Fruit fly (Drosophila melanogaster) whole organism, adult: ENCODE results near the gene CG12093.

ENCODE experiments used
- CG12768 ChIP-seq: fragments of 200-800 bp; sonication (Bioruptor generic); optimal IDR thresholded peaks from 2 replicates; lab custom pipeline; 2017; ENCODE audit warnings: missing biosample characterization, missing genetic modification characterization, mild to moderate bottlenecking, moderate library complexity, missing genetic modification reagents
- CG14711 ChIP-seq: fragments of 200-800 bp; sonication (Bioruptor generic); optimal IDR thresholded peaks from 2 replicates; lab custom pipeline; 2018; ENCODE audit warnings: missing biosample characterization, mild to moderate bottlenecking, missing genetic modification characterization, moderate library complexity
- CG1620 ChIP-seq: fragments of 200-800 bp; sonication (Bioruptor generic); optimal IDR thresholded peaks from 2 replicates; lab custom pipeline; 2016; ENCODE audit warnings: missing biosample characterization, missing genetic modification characterization
- CG33017 ChIP-seq: fragments of 200-800 bp; sonication (Bioruptor generic); optimal IDR thresholded peaks from 2 replicates; lab custom pipeline; 2018; ENCODE audit warnings: missing biosample characterization, mild to moderate bottlenecking, missing genetic modification characterization, moderate library complexity
- CG7045 ChIP-seq: fragments of 200-800 bp; sonication (Bioruptor generic); optimal IDR thresholded peaks from 2 replicates; lab custom pipeline; 2017; ENCODE audit warnings: missing biosample characterization, mild to moderate bottlenecking, missing genetic modification characterization
- Crg-1 ChIP-seq: fragments of 200-800 bp; sonication (Bioruptor generic); optimal IDR thresholded peaks from 2 replicates; lab custom pipeline; 2016; ENCODE audit warnings: missing biosample characterization, missing genetic modification characterization
- Hr96 ChIP-seq: fragments of 200-800 bp; sonication (Bioruptor generic); optimal IDR thresholded peaks from 2 replicates; lab custom pipeline; 2016; ENCODE audit warnings: missing biosample characterization, missing genetic modification characterization
- Mnt ChIP-seq: fragments of 200-800 bp; sonication (Bioruptor generic); optimal IDR thresholded peaks from 2 replicates; lab custom pipeline; 2016; ENCODE audit warnings: missing biosample characterization, mild to moderate bottlenecking, missing genetic modification characterization
- bab1 ChIP-seq: fragments of 200-800 bp; sonication (Bioruptor generic); optimal IDR thresholded peaks from 3 replicates; lab custom pipeline; 2019; ENCODE audit warnings: missing biosample characterization, mild to moderate bottlenecking, missing genetic modification characterization, moderate library complexity
- kay ChIP-seq: fragments of 200-800 bp; sonication (Bioruptor generic); peaks from one replicate; lab custom pipeline; 2016; ENCODE audit warnings: missing biosample characterization, missing genetic modification characterization, borderline replicate concordance
- ovo ChIP-seq: fragments of 200-800 bp; sonication (Bioruptor generic); optimal IDR thresholded peaks from 2 replicates; lab custom pipeline; 2016; ENCODE audit warnings: missing biosample characterization, missing genetic modification characterization
- pad ChIP-seq: fragments of 200-800 bp; sonication (Bioruptor generic); optimal IDR thresholded peaks from 3 replicates; lab custom pipeline; 2017; ENCODE audit warnings: missing biosample characterization, missing genetic modification characterization, mild to moderate bottlenecking, moderate library complexity, missing genetic modification reagents
- toe ChIP-seq: fragments of 200-800 bp; sonication (Bioruptor generic); optimal IDR thresholded peaks from 2 replicates; lab custom pipeline; 2016; ENCODE audit warnings: missing biosample characterization, missing genetic modification characterization

dm6 chr3L:2809767-2810166, 36.0 kb upstream of the CG12093 start:
- TF ChIP-seq CG33017 (tag; lab: Kevin White, UChicago) = no peak
- TF ChIP-seq CG7045 (GFP tag; lab: Kevin White, UChicago) = no peak
- no peak for TF ChIP-seq CG12768 (GFP tag; lab: Kevin White, UChicago)
- TF ChIP-seq toe = no peak
- no peak for TF ChIP-seq CG14711 (tag; lab: Kevin White, UChicago)
- TF ChIP-seq Mnt (GFP tag; lab: Kevin White, UChicago) = no peak
- no peak for TF ChIP-seq Crg-1 (GFP tag; lab: Kevin White, UChicago)
- TF ChIP-seq bab1 (GFP tag; lab: Kevin White, UChicago) = no peak
- no peak for TF ChIP-seq Hr96
- peak; percentile 45 for TF ChIP-seq kay (GFP tag; lab: Kevin White, UChicago)
- TF ChIP-seq ovo (GFP tag; lab: Kevin White, UChicago) = no peak
- TF ChIP-seq CG1620 (GFP tag; lab: Kevin White, UChicago) = no peak
- no peak for TF ChIP-seq pad (GFP tag; lab: Kevin White, UChicago)
